Worm (Caenorhabditis elegans) whole organism, young adult: ENCODE data around the gene nmur-2.

Experiments used
- ZK185.1 ChIP-seq: sonication (generic microtip); optimal IDR thresholded peaks from 2 replicates; lab custom pipeline; 2016; ENCODE audit warnings: mild to moderate bottlenecking, missing genetic modification characterization, missing compliant biosample characterization; ENCODE audit not compliant: poor library complexity, severe bottlenecking
- attf-3 ChIP-seq: fragments of 200-800 bp; sonication (Bioruptor generic); conservative IDR thresholded peaks from 2 replicates; pipeline ENCODE4 v1.3.6; 2022; ENCODE audit warnings: missing genetic modification reagents, missing genetic modification characterization, missing compliant biosample characterization
- him-1 ChIP-seq: sonication (generic microtip); optimal IDR thresholded peaks from 2 replicates; lab custom pipeline; 2016; ENCODE audit warnings: missing genotype, missing genetic modification reagents, missing genetic modification characterization, missing compliant biosample characterization
- hmg-1.2 ChIP-seq: fragments of 200-800 bp; sonication (Bioruptor generic); IDR thresholded peaks from 2 replicates; pipeline ENCODE4 v1.3.6; 2022; ENCODE audit warnings: missing genetic modification reagents, missing genetic modification characterization, missing compliant biosample characterization
- let-607 ChIP-seq, 2 experiments: fragments of 200-800 bp in 1 of 2; sonication (Bioruptor generic) in 1 of 2; sonication (generic microtip) in 1 of 2; optimal IDR thresholded peaks; 2 replicates each; lab custom pipeline; 2016 to 2018; ENCODE audit warnings: mild to moderate bottlenecking in 2 of 2, missing compliant biosample characterization in 2 of 2, missing genetic modification characterization in 2 of 2, moderate library complexity in 2 of 2, missing genotype in 1 of 2
- zim-3 ChIP-seq: sonication (generic microtip); optimal IDR thresholded peaks from 2 replicates; lab custom pipeline; 2017; ENCODE audit warnings: mild to moderate bottlenecking, missing genetic modification characterization, moderate library complexity, missing compliant biosample characterization

DNA sequence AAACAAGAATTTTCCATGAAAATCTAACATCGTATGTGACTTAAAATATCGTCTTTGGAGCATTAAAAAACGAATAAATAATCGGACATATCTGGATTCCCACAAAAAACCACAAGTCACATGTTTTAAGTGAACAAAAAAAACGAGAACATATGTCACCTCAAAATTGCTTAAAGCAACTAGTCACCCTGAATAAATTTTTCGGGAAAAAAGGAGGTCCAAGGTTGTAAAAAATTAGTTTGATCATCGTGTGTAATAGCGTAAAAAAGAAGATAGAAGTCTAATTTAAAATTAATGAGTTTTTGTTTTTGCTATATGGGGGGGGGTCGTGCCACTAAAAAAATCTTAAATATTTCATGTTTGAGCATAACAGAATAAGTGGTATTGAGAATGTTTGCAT, 5.0 kb upstream of the nmur-2 start:
- TF ChIP-seq ZK185.1 (no peak), zim-3 (tag; lab: Kevin White, UChicago) (no peak), let-607 (tag; optimal IDR thresholded peaks at IDR 0.05; lab: Kevin White, UChicago) (no peak), him-1 (no peak), hmg-1.2 (GFP tag; lab: Robert Waterston, UW) (no peak), attf-3 (GFP tag; lab: Robert Waterston, UW) (no peak)
